Fruit fly (Drosophila melanogaster): ENCODE data around the gene Brd7-9.

Brd7-9 gene

dm6 chr2L:7781165-7781564 lies 1.5 kb upstream of the Brd7-9 start, which contains the start of gene CG7164:
Gene CG7164, plus strand, starts transcription at chr2L:7781465.
- TF ChIP-seq CG8478 (optimal IDR thresholded peaks at IDR 0.05) (no peak), CTCF (optimal IDR thresholded peaks at IDR 0.05) (no peak)

DNA sequence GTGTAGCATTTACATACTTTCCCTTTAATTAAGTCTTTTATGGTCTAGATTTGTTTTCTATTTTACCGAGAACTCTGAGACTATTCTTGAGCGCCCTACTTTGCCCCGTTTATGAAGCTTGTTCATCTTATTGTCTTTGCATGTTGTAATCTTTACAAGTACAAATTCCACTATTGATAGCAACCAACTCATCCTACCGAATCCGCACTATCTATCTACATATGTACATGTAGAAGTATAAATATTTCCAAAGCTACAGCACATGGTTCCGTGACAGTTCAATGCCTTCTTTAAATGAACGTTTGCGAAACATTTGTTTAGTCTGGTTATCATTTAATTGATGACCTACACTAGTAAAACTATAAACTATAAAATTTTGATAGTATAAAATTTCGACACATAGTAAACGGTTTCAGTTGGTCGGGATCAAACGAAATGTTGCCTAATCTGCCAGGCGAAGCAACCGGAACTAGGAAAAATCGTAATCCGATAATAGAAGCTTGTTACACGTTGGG lies 6.3 kb downstream of the Brd7-9 start:
- TF ChIP-seq CG8478 (optimal IDR thresholded peaks at IDR 0.05) (no peak), CTCF (optimal IDR thresholded peaks at IDR 0.05) (no peak)

DNA sequence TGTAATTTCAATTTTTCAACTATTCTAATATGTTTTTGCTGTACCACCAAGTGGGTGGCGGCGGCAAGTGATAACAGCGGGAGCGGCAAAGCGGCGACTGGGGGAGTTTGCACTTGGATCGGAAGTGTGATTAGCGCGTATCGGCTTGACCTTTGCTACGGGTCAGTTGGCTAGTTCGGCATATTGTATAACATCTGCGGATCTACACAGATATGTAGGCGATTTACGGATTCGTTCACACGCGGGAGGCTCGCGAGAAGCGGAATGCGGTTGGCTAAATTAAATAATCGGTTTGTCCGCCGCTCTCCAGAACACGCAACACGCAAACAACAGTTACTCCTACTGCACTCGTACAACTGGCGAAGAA lies 7.4 kb downstream of the Brd7-9 start:
- no peak for TF ChIP-seq CG8478 (optimal IDR thresholded peaks at IDR 0.05)
- TF ChIP-seq CTCF (optimal IDR thresholded peaks at IDR 0.05), result no peak

DNA sequence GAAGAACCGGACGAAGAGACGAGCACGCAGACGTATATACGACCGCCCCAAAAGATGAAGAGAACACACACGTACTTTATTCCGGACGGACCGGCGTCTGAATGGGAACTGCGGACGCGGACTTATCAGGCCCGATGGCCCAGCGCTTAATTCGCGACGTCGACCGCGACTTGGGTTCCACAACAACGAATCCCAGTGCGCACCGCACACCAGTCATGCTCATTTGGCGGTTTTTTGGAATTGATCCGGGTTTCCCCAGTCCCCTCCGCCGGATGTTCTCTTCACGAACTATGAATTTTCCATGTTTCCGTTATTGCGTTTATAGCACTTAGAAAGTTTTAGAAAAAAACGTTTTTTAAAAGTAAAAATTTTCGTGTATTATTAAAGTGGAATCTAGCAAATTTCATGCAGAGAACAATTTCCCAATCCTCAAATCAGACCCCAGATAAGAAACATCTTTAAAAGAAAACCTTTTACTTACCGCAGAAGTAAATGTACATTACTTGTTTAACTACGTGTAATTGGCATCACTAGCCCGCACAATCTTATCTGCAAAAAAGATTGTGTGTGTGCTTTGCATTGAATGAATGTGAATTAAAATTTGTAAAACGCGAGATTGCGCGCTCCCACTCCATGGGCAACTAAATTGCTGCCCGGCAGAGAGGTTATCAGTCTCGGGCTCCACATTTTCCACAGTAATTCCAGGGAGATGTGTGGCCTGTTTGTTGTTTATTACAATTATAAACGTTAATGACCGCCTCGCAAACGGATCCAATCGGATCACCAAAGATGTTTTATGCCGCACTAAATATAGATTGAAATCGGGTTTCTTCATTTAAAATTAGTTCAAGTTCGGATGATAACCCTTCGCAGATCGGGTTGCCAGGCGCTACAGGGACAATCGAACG lies 8.0 kb downstream of the Brd7-9 start, which contains the start of gene CG7149:
Gene CG7149 (minus strand): TSS at position 110 of the 908 bp plus-strand sequence.
- TF ChIP-seq CG8478 (optimal IDR thresholded peaks at IDR 0.05) (no peak), CTCF (optimal IDR thresholded peaks at IDR 0.05) (no peak)

DNA sequence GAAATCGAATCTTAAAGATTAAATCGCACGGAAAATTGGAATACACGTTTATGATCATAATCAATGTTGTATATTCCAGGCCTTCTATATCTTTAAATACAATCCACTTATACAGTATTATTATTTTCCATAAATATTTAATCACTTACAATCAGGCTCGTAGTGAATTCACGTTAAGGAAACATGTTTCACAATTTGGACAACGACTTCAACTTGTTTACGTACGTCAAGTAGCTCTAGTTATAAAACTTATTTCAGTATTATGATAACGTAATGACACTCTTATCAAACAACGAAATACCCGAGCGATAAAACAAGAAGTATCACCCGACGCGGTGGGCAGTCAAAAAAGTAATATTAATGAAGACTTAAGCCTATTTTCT lies 8.7 kb downstream of the Brd7-9 start:
- TF ChIP-seq CTCF (optimal IDR thresholded peaks at IDR 0.05), result no peak

- TF ChIP-seq CTCF (optimal IDR thresholded peaks at IDR 0.05) (no peak), CG8478 (optimal IDR thresholded peaks at IDR 0.05) (no peak)
Measured at dm6 chr2L:7794689-7795475, 12.2 kb downstream of the Brd7-9 start.

DNA sequence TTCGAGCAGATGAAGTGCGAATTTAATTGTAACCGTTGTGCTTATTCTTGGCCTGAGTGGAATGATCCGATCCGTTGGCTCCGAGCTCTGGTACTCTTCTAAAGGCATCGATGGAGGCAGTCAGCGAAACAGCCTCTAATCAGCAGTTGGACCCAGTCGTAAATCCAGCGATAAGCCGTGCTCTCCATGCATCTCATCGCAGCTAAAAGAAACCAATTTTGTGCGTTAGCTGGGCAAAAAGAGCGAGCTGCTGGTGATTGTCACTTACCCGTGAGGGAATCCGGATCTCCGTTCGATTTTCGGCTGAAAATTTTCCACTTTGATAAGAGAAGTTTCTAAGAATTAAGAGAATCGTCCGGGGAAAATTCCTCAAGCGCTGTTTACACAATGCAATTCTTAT lies 13.2 kb downstream of the Brd7-9 start, which contains the start of gene LKRSDH:
Gene LKRSDH (minus strand): TSS at position 101 of the 400 bp plus-strand sequence.
- TF ChIP-seq CG8478 (optimal IDR thresholded peaks at IDR 0.05), result no peak
- TF ChIP-seq CTCF (optimal IDR thresholded peaks at IDR 0.05), result no peak

DNA sequence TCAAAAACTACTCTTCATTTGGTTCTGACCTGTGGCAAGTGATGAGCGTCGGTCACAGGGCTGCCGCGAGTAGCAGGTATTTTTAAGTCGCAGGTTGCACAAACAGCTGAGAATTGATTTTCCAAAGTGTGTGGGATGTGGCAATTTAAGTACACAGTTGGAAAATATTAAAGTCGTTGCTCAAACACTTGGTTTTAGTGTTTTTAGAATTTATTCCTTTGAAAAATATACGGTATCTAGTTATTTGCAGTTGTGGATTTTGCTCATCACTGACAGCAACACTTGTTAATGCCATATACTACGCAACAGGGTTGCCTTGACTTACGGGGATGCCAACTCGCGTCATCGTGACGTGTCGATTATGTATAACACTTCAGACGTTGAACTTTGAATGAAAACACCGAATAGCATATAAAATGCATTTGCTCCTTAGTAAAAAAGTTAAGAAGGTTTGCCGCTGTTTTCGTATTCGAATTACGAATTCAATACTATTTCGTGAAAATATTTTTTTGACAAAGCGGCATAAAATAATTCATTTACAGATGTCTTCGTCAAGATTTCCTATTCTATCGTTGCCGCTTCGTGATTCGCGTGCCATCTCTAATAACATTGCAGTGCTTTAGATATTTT lies 17.3 kb downstream of the Brd7-9 start, which contains the start of the genes Herp and r2d2:
Gene Herp (minus strand): TSS at position 255 of the 630 bp plus-strand sequence.
Gene r2d2 (plus strand): TSS at position 344 of the 630 bp plus-strand sequence.
- TF ChIP-seq CTCF (optimal IDR thresholded peaks at IDR 0.05) (peak in 1 of 2 experiments; percentile 17), CG8478 (optimal IDR thresholded peaks at IDR 0.05) (no peak)

- TF ChIP-seq CG8478 (optimal IDR thresholded peaks at IDR 0.05) (no peak), CTCF (optimal IDR thresholded peaks at IDR 0.05) (no peak)
Measured at dm6 chr2L:7807563-7807962, 24.9 kb downstream of the Brd7-9 start.

DNA sequence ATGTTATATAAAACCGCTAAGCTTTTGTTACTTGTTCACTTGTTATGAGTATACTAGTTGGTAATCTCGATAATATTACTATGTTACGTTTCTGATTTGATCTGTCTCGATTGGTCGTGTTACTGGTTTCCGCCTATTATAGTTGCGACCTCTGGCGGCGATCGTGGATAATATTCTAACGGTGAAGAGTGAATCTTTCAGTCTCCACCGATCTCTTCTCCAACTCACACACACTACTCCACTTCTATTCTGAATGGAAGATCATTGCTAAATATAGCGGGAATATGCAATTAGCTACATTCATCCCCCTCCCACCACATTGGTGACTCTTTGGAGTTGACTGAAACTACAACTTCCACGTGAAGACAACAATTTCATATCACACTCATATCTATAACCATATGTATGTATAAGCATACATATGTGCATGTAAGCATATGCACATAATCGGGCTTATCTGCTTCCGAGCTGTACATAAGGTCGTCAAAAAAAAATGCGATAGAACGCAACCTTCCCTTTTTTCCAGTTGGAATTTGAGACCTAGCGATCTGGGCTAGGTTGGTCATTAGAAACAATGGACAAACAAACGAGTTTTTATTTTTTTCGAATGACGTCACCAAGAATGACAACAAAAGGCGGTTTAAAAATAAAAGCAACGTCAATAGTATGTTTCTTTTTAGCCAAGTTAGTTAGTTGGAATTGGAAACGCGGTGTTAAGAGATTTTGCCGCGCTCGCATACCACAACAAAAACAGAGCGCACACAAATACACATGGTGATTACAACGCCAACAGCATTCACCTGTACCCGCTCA lies 26.4 kb downstream of the Brd7-9 start:
- TF ChIP-seq CG8478 (optimal IDR thresholded peaks at IDR 0.05), result no peak
- peak; percentile 73 to 76 for TF ChIP-seq CTCF (optimal IDR thresholded peaks at IDR 0.05)

DNA sequence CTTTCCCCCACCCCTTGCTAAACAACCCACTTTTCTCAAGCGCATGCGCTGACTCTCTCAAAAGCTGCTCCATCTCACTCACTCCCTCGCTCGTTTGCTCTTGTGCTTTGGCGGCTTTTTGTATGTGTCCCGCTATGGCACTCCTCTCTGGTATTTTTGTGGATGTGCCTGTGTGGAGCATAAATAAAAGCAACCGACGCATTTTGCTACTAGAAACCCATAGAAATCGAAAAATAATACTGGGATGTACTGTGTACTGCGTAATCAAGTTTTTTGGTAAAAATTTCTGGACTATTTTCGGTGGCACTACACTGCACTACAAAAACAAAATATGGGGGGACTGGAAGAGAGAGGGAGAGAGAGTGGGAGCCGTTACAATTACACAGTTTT lies 27.0 kb downstream of the Brd7-9 start:
- TF ChIP-seq CTCF (optimal IDR thresholded peaks at IDR 0.05) (no peak), CG8478 (optimal IDR thresholded peaks at IDR 0.05) (no peak)

DNA sequence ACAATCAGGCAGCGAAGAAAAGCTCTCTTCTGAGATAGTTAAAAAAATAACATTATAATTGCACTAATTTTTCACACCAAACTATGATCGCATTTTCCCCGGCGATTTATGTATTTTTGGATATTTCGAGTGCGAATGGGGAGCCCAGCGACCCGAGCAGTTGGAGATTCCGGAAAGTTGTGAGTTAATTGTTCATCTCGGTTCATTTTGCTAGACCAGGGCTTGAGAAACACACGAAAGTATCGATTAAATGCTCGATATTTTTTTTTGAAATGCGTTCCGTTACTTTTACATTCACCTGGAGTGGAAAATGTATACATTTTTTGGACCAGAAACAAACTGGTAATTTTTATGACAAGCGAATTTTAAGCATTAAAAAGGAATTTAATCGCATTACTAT lies 27.9 kb downstream of the Brd7-9 start, which contains the start of gene Cdc14:
Gene Cdc14 (minus strand): TSS at position 185 of the 400 bp plus-strand sequence.
- TF ChIP-seq CG8478 (optimal IDR thresholded peaks at IDR 0.05) (no peak), CTCF (optimal IDR thresholded peaks at IDR 0.05) (peak in 1 of 2 experiments; percentile 1)

DNA sequence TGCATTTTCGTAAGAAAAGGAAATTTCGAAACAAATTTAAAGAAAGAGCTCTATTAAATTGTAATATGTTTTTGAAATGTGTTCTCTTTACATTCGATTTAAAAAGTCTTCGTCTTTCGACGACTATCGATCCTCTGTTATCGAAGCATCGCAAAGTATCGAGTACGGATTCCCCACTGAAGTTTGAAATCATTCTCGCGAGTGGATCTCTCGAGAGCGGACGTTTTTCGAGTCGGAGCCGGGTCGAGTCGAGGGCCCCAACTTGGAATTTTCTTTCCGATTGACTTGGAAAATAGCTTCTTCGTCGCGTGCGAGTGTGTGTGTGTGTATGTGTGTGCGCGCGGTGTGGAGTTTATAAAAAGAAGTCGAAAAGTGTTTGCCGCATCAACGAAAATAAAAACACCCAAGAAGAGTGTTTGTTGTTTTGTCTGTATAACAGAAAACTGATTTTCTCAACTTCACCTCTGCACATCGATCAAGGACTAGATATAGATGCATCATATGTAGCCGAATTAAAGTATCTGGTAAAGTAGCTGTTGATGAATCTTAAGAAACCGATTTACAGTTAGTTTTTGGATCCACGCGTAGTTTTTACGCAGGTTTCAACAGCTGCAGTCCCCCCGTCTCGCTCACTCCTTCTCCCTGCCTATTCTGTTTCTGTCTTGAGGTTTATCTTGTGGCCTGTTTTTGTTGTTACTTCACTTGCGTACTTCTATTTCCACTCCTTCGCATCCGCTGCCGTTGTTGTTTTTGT lies 28.8 kb downstream of the Brd7-9 start, which contains the start of gene LanB1:
Gene LanB1 (plus strand): TSS at position 190 of the 754 bp plus-strand sequence.
- no peak for TF ChIP-seq CG8478 (optimal IDR thresholded peaks at IDR 0.05)
- no peak for TF ChIP-seq CTCF (optimal IDR thresholded peaks at IDR 0.05)
